Fruit fly (Drosophila melanogaster) whole organism, wandering third instar larva: ENCODE data around the gene CG11263.
A peak's percentile ranks its signal among the peaks of the same experiment; 100 is the strongest.

Source experiments
- Abd-B ChIP-seq: fragments of >200 bp; optimal IDR thresholded peaks from 2 replicates; lab custom pipeline; 2017; ENCODE audit warnings: missing biosample characterization, missing genetic modification characterization
- Hr83 ChIP-seq: fragments of 200-300 bp; sonication (Bioruptor generic); optimal IDR thresholded peaks from 2 replicates; lab custom pipeline; 2016; ENCODE audit warnings: missing biosample characterization, mild to moderate bottlenecking, missing genetic modification characterization, moderate library complexity; ENCODE audit not compliant: poor library complexity, severe bottlenecking
- Mio ChIP-seq: sonication (Bioruptor generic); optimal IDR thresholded peaks from 2 replicates; lab custom pipeline; 2016; ENCODE audit warnings: missing biosample characterization, missing genetic modification characterization
- Myc ChIP-seq: fragments of >200 bp; optimal IDR thresholded peaks from 2 replicates; lab custom pipeline; 2017
- N ChIP-seq: fragments of >200 bp; optimal IDR thresholded peaks from 2 replicates; lab custom pipeline; 2018; ENCODE audit warnings: missing biosample characterization, missing external identifiers, missing genetic modification characterization
- Rel ChIP-seq, 2 experiments: fragments of 200-800 bp; sonication (Bioruptor generic) in 1 of 2; optimal IDR thresholded peaks; 2 replicates in 1 of 2; 3 replicates in 1 of 2; lab custom pipeline; 2016 to 2019; ENCODE audit warnings: mild to moderate bottlenecking in 2 of 2, missing biosample characterization in 2 of 2, missing genetic modification characterization in 2 of 2, moderate library complexity in 1 of 2
- Vsx2 ChIP-seq: fragments of 200-300, 225-300 bp; sonication (Bioruptor generic); optimal IDR thresholded peaks from 2 replicates; lab custom pipeline; 2018; ENCODE audit warnings: missing biosample characterization, missing genetic modification characterization; ENCODE audit not compliant: partially characterized antibody
- br ChIP-seq: fragments of 200-800 bp; sonication (Bioruptor generic); optimal IDR thresholded peaks from 2 replicates; lab custom pipeline; 2016; ENCODE audit warnings: missing biosample characterization, missing genetic modification characterization
- brk ChIP-seq: fragments of 200-800 bp; sonication (Bioruptor generic); optimal IDR thresholded peaks from 2 replicates; lab custom pipeline; 2016; ENCODE audit warnings: missing biosample characterization, mild to moderate bottlenecking, missing genetic modification characterization
- foxo ChIP-seq, 2 experiments: fragments of 200-800 bp; sonication (Bioruptor generic); optimal IDR thresholded peaks; 2 replicates in 1 of 2; 3 replicates in 1 of 2; lab custom pipeline; 2016 to 2017; ENCODE audit warnings: missing biosample characterization in 2 of 2, missing genetic modification characterization in 2 of 2
- jim ChIP-seq: fragments of 175-275, 200-325 bp; sonication (Bioruptor generic); optimal IDR thresholded peaks from 2 replicates; lab custom pipeline; 2016; ENCODE audit warnings: missing biosample characterization, mild to moderate bottlenecking, missing genetic modification characterization
- rgr ChIP-seq: fragments of 200-800 bp; sonication (Bioruptor generic); optimal IDR thresholded peaks from 3 replicates; lab custom pipeline; 2016; ENCODE audit warnings: missing biosample characterization, mild to moderate bottlenecking, missing genetic modification characterization
- tai ChIP-seq: sonication (Bioruptor generic); optimal IDR thresholded peaks from 2 replicates; lab custom pipeline; 2016; ENCODE audit warnings: missing biosample characterization, missing genetic modification characterization
- usp ChIP-seq: fragments of >200 bp; optimal IDR thresholded peaks from 2 replicates; lab custom pipeline; 2017; ENCODE audit warnings: missing biosample characterization, missing genetic modification characterization

DNA sequence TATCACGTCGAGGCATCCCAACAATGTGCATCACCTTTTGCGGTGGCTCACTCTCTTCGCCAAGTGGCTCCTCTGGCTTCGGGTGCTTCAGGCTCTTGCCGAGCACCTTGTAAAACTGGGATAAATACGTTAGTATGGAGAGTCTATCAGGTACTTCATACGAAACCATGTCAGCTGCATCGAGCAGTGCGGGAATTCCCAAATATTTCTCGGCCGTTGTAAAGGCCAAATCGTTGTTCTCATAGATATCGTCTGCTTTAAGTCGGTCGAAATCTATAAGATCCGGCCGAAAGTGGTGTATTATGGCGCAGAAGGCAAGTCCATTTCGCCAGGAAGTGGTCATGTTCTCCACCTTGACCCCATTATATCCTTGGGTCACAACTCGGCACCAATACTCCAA, 8.1 kb downstream of the CG11263 start:
- TF ChIP-seq tai (GFP tag; lab: Kevin White, UChicago) (no peak), brk (GFP tag; lab: Kevin White, UChicago) (no peak), jim (GFP tag; lab: Kevin White, UChicago) (no peak), Myc (lab: Kevin White, UChicago) (no peak), Abd-B (GFP tag; lab: Kevin White, UChicago) (no peak), Mio (GFP tag; lab: Kevin White, UChicago) (no peak), Rel (GFP tag; optimal IDR thresholded peaks at IDR 0.05; lab: Kevin White, UChicago) (no peak), Rel (tag; optimal IDR thresholded peaks at IDR 0.05; lab: Kevin White, UChicago) (peak; percentile 90), br (GFP tag; lab: Kevin White, UChicago) (no peak), Vsx2 (GFP tag; lab: Kevin White, UChicago) (no peak), Hr83 (GFP tag; lab: Kevin White, UChicago) (no peak), usp (GFP tag; lab: Kevin White, UChicago) (no peak), N (GFP tag; lab: Kevin White, UChicago) (no peak), foxo (GFP tag; optimal IDR thresholded peaks at IDR 0.05; lab: Kevin White, UChicago) (no peak), rgr (GFP tag; lab: Kevin White, UChicago) (no peak)
